Worm (Caenorhabditis elegans) whole organism, midembryonic: ENCODE measurements around the gene F28E10.4.

Experiments
- T22C8.4 ChIP-seq: fragments of 200-800 bp; sonication (Bioruptor generic); IDR thresholded peaks from 2 replicates; pipeline ENCODE4 v1.3.6; 2022; ENCODE audit warnings: missing genetic modification characterization, missing compliant biosample characterization
- cog-1 ChIP-seq: sonication (generic microtip); optimal IDR thresholded peaks from 2 replicates; lab custom pipeline; 2016; ENCODE audit warnings: missing genetic modification characterization, missing compliant biosample characterization
- flt-1 ChIP-seq: fragments of 200-800 bp; sonication (Bioruptor generic); IDR thresholded peaks from 2 replicates; pipeline ENCODE4 v1.3.6; 2022; ENCODE audit warnings: missing genetic modification characterization, missing compliant biosample characterization
- klf-2 ChIP-seq: fragments of 200-800 bp; sonication (Bioruptor generic); conservative IDR thresholded peaks from 2 replicates; pipeline ENCODE4 v1.3.6; 2022; ENCODE audit warnings: missing genetic modification reagents, missing genetic modification characterization, missing compliant biosample characterization
- med-1 ChIP-seq: sonication (generic microtip); optimal IDR thresholded peaks from 2 replicates; lab custom pipeline; 2017; ENCODE audit warnings: missing genetic modification characterization, mild to moderate bottlenecking, missing compliant biosample characterization, antibody characterized with exemption, missing genetic modification reagents; ENCODE audit not compliant: insufficient read depth
- ref-1 ChIP-seq: fragments of 200-800 bp; sonication (Bioruptor generic); conservative IDR thresholded peaks from 2 replicates; pipeline ENCODE4 v1.3.6; 2022; ENCODE audit warnings: missing genetic modification reagents, missing genetic modification characterization, missing compliant biosample characterization
- tab-1 ChIP-seq: fragments of 200-800 bp; sonication (Bioruptor generic); IDR thresholded peaks from 2 replicates; pipeline ENCODE4 v1.3.6; 2022; ENCODE audit warnings: missing genetic modification characterization, missing compliant biosample characterization
- ztf-23 ChIP-seq: fragments of 200-800 bp; sonication (Bioruptor generic); IDR thresholded peaks from 2 replicates; pipeline ENCODE4 v1.3.6; 2022; ENCODE audit warnings: missing genetic modification reagents, missing genetic modification characterization, missing compliant biosample characterization
- ztf-29 ChIP-seq: fragments of 200-800 bp; sonication (Bioruptor generic); IDR thresholded peaks from 2 replicates; pipeline ENCODE4 v1.3.6; 2022; ENCODE audit warnings: missing genetic modification reagents, missing genetic modification characterization, missing compliant biosample characterization

DNA sequence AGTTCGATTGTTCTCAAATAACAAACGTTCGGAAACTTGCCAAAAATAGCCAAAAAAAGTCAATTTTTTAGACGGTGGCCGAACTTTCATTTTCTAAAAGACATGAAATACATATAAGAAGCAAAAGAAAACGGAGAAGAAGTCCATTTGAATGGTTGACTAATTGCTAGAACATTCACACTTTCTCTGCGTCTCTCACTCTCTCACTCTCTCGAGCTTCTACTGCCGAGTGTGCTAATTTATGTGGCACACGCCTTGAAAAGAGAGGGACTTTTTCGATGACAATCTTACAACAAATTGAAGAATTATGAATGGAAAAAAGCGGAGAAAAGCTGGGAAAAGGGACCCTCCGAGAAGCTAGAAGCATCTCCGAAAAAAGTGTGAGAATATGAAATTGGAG, 6.8 kb upstream of the F28E10.4 start:
- TF ChIP-seq ztf-23 (GFP tag; lab: Robert Waterston, UW), result no peak
- no peak for TF ChIP-seq T22C8.4
- TF ChIP-seq med-1 (GFP tag; lab: Kevin White, UChicago), result no peak
- TF ChIP-seq flt-1 (GFP tag; lab: Robert Waterston, UW), result no peak
- TF ChIP-seq ref-1 (GFP tag; lab: Robert Waterston, UW), result no peak
- no peak for TF ChIP-seq tab-1 (GFP tag; lab: Robert Waterston, UW)
- TF ChIP-seq ztf-29 (GFP tag; lab: Robert Waterston, UW), result no peak
- no peak for TF ChIP-seq cog-1 (tag; lab: Kevin White, UChicago)
- no peak for TF ChIP-seq klf-2 (GFP tag; lab: Robert Waterston, UW)
